Worm (Caenorhabditis elegans) whole organism, L4 larva: ENCODE results near the gene metl-18.

ENCODE experiments used
- F37D6.2 ChIP-seq: sonication (generic microtip); optimal IDR thresholded peaks from 2 replicates; lab custom pipeline; 2016; ENCODE audit warnings: mild to moderate bottlenecking, missing genetic modification characterization, missing compliant biosample characterization
- F44E2.7 ChIP-seq: fragments of 200-800 bp; sonication (Bioruptor generic); IDR thresholded peaks from 2 replicates; pipeline ENCODE4 v2.1.2; 2022; ENCODE audit warnings: missing genetic modification characterization, missing compliant biosample characterization
- T20F7.1 ChIP-seq: fragments of 200-800 bp; sonication (Bioruptor generic); optimal IDR thresholded peaks from 2 replicates; lab custom pipeline; 2018; ENCODE audit warnings: mild to moderate bottlenecking, missing genetic modification characterization, missing compliant biosample characterization
- Y75B8A.6 ChIP-seq: fragments of 200-800 bp; sonication (Bioruptor generic); IDR thresholded peaks from 2 replicates; pipeline ENCODE4 v1.3.6; 2022; ENCODE audit warnings: missing genetic modification reagents, missing genetic modification characterization, missing compliant biosample characterization
- aha-1 ChIP-seq: fragments of 150-350 bp; peaks from one replicate; lab custom pipeline; 2014; ENCODE audit warnings: missing biosample characterization, missing genetic modification characterization
- attf-4 ChIP-seq: sonication (generic microtip); optimal IDR thresholded peaks from 3 replicates; lab custom pipeline; 2017; ENCODE audit warnings: missing biosample characterization, missing genetic modification characterization
- daf-16 ChIP-seq, 3 experiments: sonication (generic microtip); optimal IDR thresholded peaks; 2 replicates each; lab custom pipeline; 2016 to 2017; ENCODE audit warnings: missing genetic modification characterization in 3 of 3, missing genetic modification reagents in 3 of 3, mild to moderate bottlenecking in 2 of 3, missing compliant biosample characterization in 2 of 3, missing biosample characterization in 1 of 3, moderate library complexity in 1 of 3
- dmd-6 ChIP-seq: fragments of 200-800 bp; sonication (Bioruptor generic); IDR thresholded peaks from 2 replicates; pipeline ENCODE4 v1.3.6; 2022; ENCODE audit warnings: missing genetic modification reagents, missing genetic modification characterization, missing compliant biosample characterization
- duxl-1 ChIP-seq: sonication (generic microtip); optimal IDR thresholded peaks from 2 replicates; lab custom pipeline; 2016; ENCODE audit warnings: mild to moderate bottlenecking, missing genetic modification characterization, moderate library complexity, missing compliant biosample characterization; ENCODE audit not compliant: poor library complexity
- egl-43 ChIP-seq: fragments of 200-800 bp; sonication (Bioruptor generic); IDR thresholded peaks from 2 replicates; pipeline ENCODE4 v1.3.6; 2022; ENCODE audit warnings: missing genetic modification reagents, missing genetic modification characterization, missing compliant biosample characterization
- fkh-10 ChIP-seq: fragments of 150-350 bp; optimal IDR thresholded peaks from 2 replicates; lab custom pipeline; 2014; ENCODE audit warnings: missing biosample characterization, missing genetic modification reagents, missing genetic modification characterization
- gei-8 ChIP-seq: fragments of 200-800 bp; sonication (Bioruptor generic); optimal IDR thresholded peaks from 2 replicates; lab custom pipeline; 2018; ENCODE audit warnings: mild to moderate bottlenecking, missing genetic modification characterization, missing compliant biosample characterization
- hlh-11 ChIP-seq: fragments of 200-800 bp; sonication (Bioruptor generic); optimal IDR thresholded peaks from 2 replicates; lab custom pipeline; 2018; ENCODE audit warnings: mild to moderate bottlenecking, missing genetic modification characterization, missing compliant biosample characterization
- jun-1 ChIP-seq: fragments of 150-350 bp; optimal IDR thresholded peaks from 2 replicates; lab custom pipeline; 2014; ENCODE audit warnings: missing biosample characterization, missing genetic modification reagents, missing genetic modification characterization
- lin-1 ChIP-seq: fragments of 200-800 bp; sonication (Bioruptor generic); IDR thresholded peaks from 2 replicates; pipeline ENCODE4 v1.3.6; 2022; ENCODE audit warnings: missing genetic modification reagents, missing genetic modification characterization, missing compliant biosample characterization
- lin-29 ChIP-seq: fragments of 200-800 bp; sonication (Bioruptor generic); IDR thresholded peaks from 2 replicates; pipeline ENCODE4 v1.3.6; 2022; ENCODE audit warnings: missing genetic modification reagents, missing genetic modification characterization, missing compliant biosample characterization
- lin-38 ChIP-seq: fragments of 200-800 bp; sonication (Bioruptor generic); IDR thresholded peaks from 2 replicates; pipeline ENCODE4 v1.3.6; 2022; ENCODE audit warnings: missing genetic modification reagents, missing genetic modification characterization, missing compliant biosample characterization
- lin-39 ChIP-seq: fragments of 150-350 bp; optimal IDR thresholded peaks from 2 replicates; lab custom pipeline; 2014; ENCODE audit warnings: missing biosample characterization, missing genetic modification reagents, missing genetic modification characterization
- lir-3 ChIP-seq: sonication (generic microtip); optimal IDR thresholded peaks from 2 replicates; lab custom pipeline; 2016; ENCODE audit warnings: mild to moderate bottlenecking, missing genetic modification characterization, missing compliant biosample characterization
- lsy-2 ChIP-seq, 2 experiments: fragments of 150-350 bp in 1 of 2; sonication (generic microtip) in 1 of 2; optimal IDR thresholded peaks; 2 replicates each; lab custom pipeline; 2014 to 2017; ENCODE audit warnings: missing biosample characterization in 2 of 2, missing genetic modification characterization in 2 of 2
- mdl-1 ChIP-seq, 2 experiments: fragments of 150-350 bp in 1 of 2; sonication (generic microtip) in 1 of 2; optimal IDR thresholded peaks; 2 replicates each; lab custom pipeline; 2014 to 2017; ENCODE audit warnings: missing biosample characterization in 2 of 2, missing genetic modification characterization in 2 of 2
- mes-2 ChIP-seq: sonication (generic microtip); optimal IDR thresholded peaks from 2 replicates; lab custom pipeline; 2016; ENCODE audit warnings: missing genotype, mild to moderate bottlenecking, missing genetic modification characterization, missing compliant biosample characterization; ENCODE audit not compliant: poor library complexity, severe bottlenecking
- mxl-3 ChIP-seq: fragments of 200-800 bp; sonication (Bioruptor generic); optimal IDR thresholded peaks from 2 replicates; lab custom pipeline; 2018; ENCODE audit warnings: mild to moderate bottlenecking, missing genetic modification characterization, missing compliant biosample characterization
- nhr-102 ChIP-seq: sonication (generic microtip); optimal IDR thresholded peaks from 2 replicates; lab custom pipeline; 2016; ENCODE audit warnings: mild to moderate bottlenecking, missing genetic modification characterization, moderate library complexity, missing compliant biosample characterization
- nhr-237 ChIP-seq: sonication (generic microtip); optimal IDR thresholded peaks from 2 replicates; lab custom pipeline; 2017; ENCODE audit warnings: missing biosample characterization, missing genetic modification characterization
- nhr-25 ChIP-seq: sonication (generic microtip); optimal IDR thresholded peaks from 2 replicates; lab custom pipeline; 2017; ENCODE audit warnings: missing genetic modification characterization, mild to moderate bottlenecking, missing compliant biosample characterization, antibody characterized with exemption, moderate library complexity, borderline replicate concordance; ENCODE audit not compliant: insufficient read depth
- nhr-28 ChIP-seq: fragments of 150-350 bp; optimal IDR thresholded peaks from 2 replicates; lab custom pipeline; 2014; ENCODE audit warnings: missing biosample characterization, missing genetic modification characterization
- nhr-41 ChIP-seq: fragments of 200-800 bp; sonication (Bioruptor generic); IDR thresholded peaks from 2 replicates; pipeline ENCODE4 v1.3.6; 2022; ENCODE audit warnings: missing genetic modification reagents, missing genetic modification characterization, missing compliant biosample characterization
- nhr-76 ChIP-seq: fragments of 150-350 bp; optimal IDR thresholded peaks from 2 replicates; lab custom pipeline; 2014; ENCODE audit warnings: missing biosample characterization, missing genetic modification characterization
- pha-4 ChIP-seq, 2 experiments: fragments of 150-350 bp in 1 of 2; fragments of 200-800 bp in 1 of 2; sonication (Bioruptor generic) in 1 of 2; IDR thresholded peaks in 1 of 2; optimal IDR thresholded peaks in 1 of 2; 2 replicates each; pipeline versions ENCODE4 v1.3.6 to Lab custom; 2014 to 2022; ENCODE audit warnings: missing genetic modification characterization in 2 of 2, missing genetic modification reagents in 2 of 2, missing biosample characterization in 1 of 2, missing compliant biosample characterization in 1 of 2
- php-3 ChIP-seq: fragments of 200-800 bp; sonication (Bioruptor generic); IDR thresholded peaks from 2 replicates; pipeline ENCODE4 v1.3.6; 2022; ENCODE audit warnings: missing genetic modification reagents, missing genetic modification characterization, missing compliant biosample characterization
- pqm-1 ChIP-seq: sonication (generic microtip); optimal IDR thresholded peaks from 2 replicates; lab custom pipeline; 2017; ENCODE audit warnings: missing biosample characterization, missing genetic modification characterization
- rbr-2 ChIP-seq: sonication (generic microtip); optimal IDR thresholded peaks from 2 replicates; lab custom pipeline; 2016; ENCODE audit warnings: missing genotype, missing genetic modification characterization, missing compliant biosample characterization
- saeg-2 ChIP-seq: fragments of 200-800 bp; sonication (Bioruptor generic); IDR thresholded peaks from 2 replicates; pipeline ENCODE4 v1.3.6; 2022; ENCODE audit warnings: missing genetic modification reagents, missing genetic modification characterization, missing compliant biosample characterization
- set-16 ChIP-seq: fragments of 200-800 bp; sonication (Bioruptor generic); IDR thresholded peaks from 2 replicates; pipeline ENCODE4 v1.3.6; 2022; ENCODE audit warnings: missing genetic modification reagents, missing genetic modification characterization, missing compliant biosample characterization
- spr-1 ChIP-seq: sonication (generic microtip); optimal IDR thresholded peaks from 2 replicates; lab custom pipeline; 2016; ENCODE audit warnings: mild to moderate bottlenecking, missing genetic modification characterization, missing compliant biosample characterization
- spr-3 ChIP-seq: fragments of 200-800 bp; sonication (Bioruptor generic); optimal IDR thresholded peaks from 2 replicates; lab custom pipeline; 2018; ENCODE audit warnings: mild to moderate bottlenecking, missing genetic modification characterization, missing compliant biosample characterization
- tag-97 ChIP-seq: fragments of 200-800 bp; sonication (Bioruptor generic); IDR thresholded peaks from 2 replicates; pipeline ENCODE4 v1.3.6; 2022; ENCODE audit warnings: missing genetic modification characterization, missing compliant biosample characterization
- tra-1 ChIP-seq: fragments of 200-800 bp; sonication (Bioruptor generic); IDR thresholded peaks from 2 replicates; pipeline ENCODE4 v1.3.6; 2022; ENCODE audit warnings: missing genetic modification reagents, missing genetic modification characterization, missing compliant biosample characterization
- unc-130 ChIP-seq: sonication (generic microtip); optimal IDR thresholded peaks from 2 replicates; lab custom pipeline; 2016; ENCODE audit warnings: missing genetic modification reagents, missing genetic modification characterization, missing compliant biosample characterization
- unc-62 ChIP-seq, 3 experiments: fragments of 150-350 bp in 1 of 3; sonication (generic microtip); optimal IDR thresholded peaks in 2 of 3; peaks in 1 of 3; 1 replicate in 1 of 3; 2 replicates in 2 of 3; lab custom pipeline; 2014 to 2017; ENCODE audit warnings: missing biosample characterization in 3 of 3, missing genetic modification characterization in 3 of 3, missing genetic modification reagents in 3 of 3, missing genotype in 1 of 3
- vab-7 ChIP-seq: fragments of 200-800 bp; sonication (Bioruptor generic); IDR thresholded peaks from 2 replicates; pipeline ENCODE4 v1.3.6; 2022; ENCODE audit warnings: missing genetic modification reagents, missing genetic modification characterization, missing compliant biosample characterization
- zag-1 ChIP-seq: fragments of 150-350 bp; optimal IDR thresholded peaks from 2 replicates; lab custom pipeline; 2014; ENCODE audit warnings: missing biosample characterization, missing genetic modification characterization
- zfp-2 ChIP-seq: sonication (generic microtip); optimal IDR thresholded peaks from 2 replicates; lab custom pipeline; 2016; ENCODE audit warnings: mild to moderate bottlenecking, missing genetic modification characterization, missing compliant biosample characterization
- zip-11 ChIP-seq: fragments of 200-800 bp; sonication (Bioruptor generic); IDR thresholded peaks from 2 replicates; pipeline ENCODE4 v1.3.6; 2022; ENCODE audit warnings: missing genetic modification characterization, missing compliant biosample characterization
- ztf-11 ChIP-seq: fragments of 150-350 bp; optimal IDR thresholded peaks from 2 replicates; lab custom pipeline; 2014; ENCODE audit warnings: missing biosample characterization, missing genetic modification characterization
- ztf-7 ChIP-seq: fragments of 150-350 bp; optimal IDR thresholded peaks from 2 replicates; lab custom pipeline; 2014; ENCODE audit warnings: missing biosample characterization, missing genetic modification characterization

The metl-18 gene

ce11 chrIII:3471403-3472053 lies 46.0 kb downstream of the metl-18 start, which contains the start of gene rsu-1 (continued):
- TF ChIP-seq unc-62 (GFP tag; optimal IDR thresholded peaks at IDR 0.05 in 1 of 2; lab: Kevin White, UChicago) (no peak), unc-62 (tag; optimal IDR thresholded peaks at IDR 0.05; lab: Kevin White, UChicago) (no peak), F44E2.7 (GFP tag; lab: Robert Waterston, UW) (no peak), mxl-3 (GFP tag; lab: Kevin White, UChicago) (peak; percentile 16), fkh-10 (peak; percentile 1), pqm-1 (tag; lab: Kevin White, UChicago) (no peak), jun-1 (no peak), nhr-237 (no peak), nhr-102 (tag; lab: Kevin White, UChicago) (no peak), F37D6.2 (tag; lab: Kevin White, UChicago) (no peak), egl-43 (no peak), lin-1 (GFP tag; lab: Robert Waterston, UW) (no peak), rbr-2 (tag; lab: Kevin White, UChicago) (peak; percentile 66), nhr-25 (tag; lab: Kevin White, UChicago) (peak; percentile 51), lin-29 (no peak), lsy-2 (tag; optimal IDR thresholded peaks at IDR 0.05; lab: Kevin White, UChicago) (peak in 1 of 2 experiments; percentile 70), aha-1 (peak; percentile 72)
- TF ChIP-seq, all 104 proteins: peak for 30

- TF ChIP-seq Y75B8A.6 (GFP tag; lab: Robert Waterston, UW) (no peak), ztf-7 (no peak), hlh-11 (tag; lab: Kevin White, UChicago) (peak; percentile 2), lir-3 (tag; lab: Kevin White, UChicago) (no peak), spr-3 (GFP tag; lab: Kevin White, UChicago) (no peak), zip-11 (GFP tag; lab: Robert Waterston, UW) (no peak), set-16 (GFP tag; lab: Robert Waterston, UW) (no peak), daf-16 (GFP tag; optimal IDR thresholded peaks at IDR 0.05; lab: Kevin White, UChicago) (no peak), daf-16 (tag; optimal IDR thresholded peaks at IDR 0.05; lab: Kevin White, UChicago) (peak; percentile 19), duxl-1 (tag; lab: Kevin White, UChicago) (no peak), ztf-11 (tag; lab: Kevin White, UChicago) (no peak), lin-29 (no peak), tag-97 (GFP tag; lab: Robert Waterston, UW) (no peak), nhr-41 (GFP tag; lab: Robert Waterston, UW) (no peak), tra-1 (GFP tag; lab: Robert Waterston, UW) (0 out of 2 replicates have a peak, but pooled peaks have one; percentile 7), vab-7 (no peak), nhr-76 (tag; lab: Kevin White, UChicago) (no peak), spr-1 (tag; lab: Kevin White, UChicago) (no peak), T20F7.1 (GFP tag; lab: Kevin White, UChicago) (no peak), saeg-2 (GFP tag; lab: Robert Waterston, UW) (no peak), pqm-1 (tag; lab: Kevin White, UChicago) (peak; percentile 58), zag-1 (tag; lab: Kevin White, UChicago) (no peak), F44E2.7 (GFP tag; lab: Robert Waterston, UW) (no peak), attf-4 (tag; lab: Kevin White, UChicago) (no peak), dmd-6 (GFP tag; lab: Robert Waterston, UW) (peak; percentile 52; the same call in 1 of the 2 replicates), nhr-102 (tag; lab: Kevin White, UChicago) (no peak), mes-2 (no peak), zfp-2 (tag; lab: Kevin White, UChicago) (no peak), php-3 (peak; percentile 60; the same call in 1 of the 2 replicates), mdl-1 (tag; optimal IDR thresholded peaks at IDR 0.05; lab: Kevin White, UChicago) (no peak), gei-8 (GFP tag; lab: Kevin White, UChicago) (no peak), lin-38 (GFP tag; lab: Robert Waterston, UW) (no peak), nhr-28 (peak; percentile 60), jun-1 (no peak), pha-4 (GFP tag; IDR thresholded peaks at IDR 0.05; lab: Robert Waterston, UW) (no peak), pha-4 (tag; optimal IDR thresholded peaks at IDR 0.05; lab: Kevin White, UChicago) (no peak), unc-130 (GFP tag; lab: Kevin White, UChicago) (no peak), lin-39 (no peak)
Measured at ce11 chrIII:3475014-3475413, 49.5 kb downstream of the metl-18 start.
